Worm (Caenorhabditis elegans) whole organism, L1 larva: ENCODE measurements around the gene his-38.

Experiments
- C34B4.2 ChIP-seq: sonication (generic microtip); optimal IDR thresholded peaks from 2 replicates; lab custom pipeline; 2017; ENCODE audit warnings: mild to moderate bottlenecking, missing genetic modification characterization, missing compliant biosample characterization
- F16B12.6 ChIP-seq: fragments of 150-350 bp; optimal IDR thresholded peaks from 2 replicates; lab custom pipeline; 2014; ENCODE audit warnings: missing biosample characterization, missing genetic modification characterization
- alr-1 ChIP-seq: fragments of 200-800 bp; sonication (Bioruptor generic); optimal IDR thresholded peaks from 2 replicates; lab custom pipeline; 2018; ENCODE audit warnings: borderline replicate concordance, mild to moderate bottlenecking, missing genetic modification characterization, missing compliant biosample characterization
- ama-1 ChIP-seq: fragments of 150-350 bp; optimal IDR thresholded peaks from 2 replicates; lab custom pipeline; 2014
- blmp-1 ChIP-seq: fragments of 150-350 bp; optimal IDR thresholded peaks from 2 replicates; lab custom pipeline; 2014; ENCODE audit warnings: missing biosample characterization, missing genetic modification characterization
- ceh-63 ChIP-seq: fragments of 200-800 bp; sonication (Bioruptor generic); optimal IDR thresholded peaks from 2 replicates; lab custom pipeline; 2018; ENCODE audit warnings: mild to moderate bottlenecking, missing genetic modification characterization, missing compliant biosample characterization
- ceh-8 ChIP-seq: fragments of 200-800 bp; sonication (Bioruptor generic); optimal IDR thresholded peaks from 2 replicates; lab custom pipeline; 2018; ENCODE audit warnings: mild to moderate bottlenecking, missing genetic modification characterization, moderate library complexity, missing compliant biosample characterization
- ceh-82 ChIP-seq, 3 experiments: fragments of 150-350 bp in 1 of 3; sonication (generic microtip) in 2 of 3; optimal IDR thresholded peaks; 2 replicates each; lab custom pipeline; 2014 to 2017; ENCODE audit warnings: missing biosample characterization in 3 of 3, missing genetic modification characterization in 3 of 3
- ceh-90 ChIP-seq: sonication (generic microtip); optimal IDR thresholded peaks from 2 replicates; lab custom pipeline; 2016; ENCODE audit warnings: missing genetic modification characterization, missing compliant biosample characterization
- ces-1 ChIP-seq: fragments of 150-350 bp; optimal IDR thresholded peaks from 2 replicates; lab custom pipeline; 2014; ENCODE audit warnings: missing biosample characterization, missing genetic modification reagents, missing genetic modification characterization
- efl-1 ChIP-seq, 4 experiments: fragments of 150-350 bp; optimal IDR thresholded peaks in 3 of 4; peaks in 1 of 4; 1 replicate in 1 of 4; 2 replicates in 3 of 4; lab custom pipeline; 2014; ENCODE audit warnings: missing biosample characterization in 2 of 4, missing genetic modification characterization in 2 of 4, missing genetic modification reagents in 2 of 4
- egl-13 ChIP-seq: sonication (generic microtip); optimal IDR thresholded peaks from 2 replicates; lab custom pipeline; 2016; ENCODE audit warnings: missing genotype, missing genetic modification reagents, missing genetic modification characterization, missing compliant biosample characterization
- elt-2 ChIP-seq: sonication (generic microtip); optimal IDR thresholded peaks from 2 replicates; lab custom pipeline; 2016; ENCODE audit warnings: missing genetic modification characterization, mild to moderate bottlenecking, inconsistent platforms, missing compliant biosample characterization, missing genetic modification reagents
- elt-3 ChIP-seq, 6 experiments: fragments of 150-350 bp in 1 of 6; sonication (generic microtip); optimal IDR thresholded peaks; 2 replicates each; lab custom pipeline; 2017 to 2018; ENCODE audit warnings: missing biosample characterization in 6 of 6, missing genetic modification characterization in 6 of 6, inconsistent platforms in 1 of 6
- fkh-10 ChIP-seq: sonication (generic microtip); optimal IDR thresholded peaks from 2 replicates; lab custom pipeline; 2017; ENCODE audit warnings: missing biosample characterization, missing genetic modification reagents, missing genetic modification characterization
- fkh-4 ChIP-seq: sonication (generic microtip); optimal IDR thresholded peaks from 2 replicates; lab custom pipeline; 2016; ENCODE audit warnings: missing compliant biosample characterization, missing genetic modification characterization, borderline replicate concordance
- fkh-8 ChIP-seq: sonication (generic microtip); optimal IDR thresholded peaks from 2 replicates; lab custom pipeline; 2016; ENCODE audit warnings: mild to moderate bottlenecking, missing genetic modification characterization, missing compliant biosample characterization
- grh-1 ChIP-seq: fragments of 200-800 bp; sonication (Bioruptor generic); IDR thresholded peaks from 2 replicates; pipeline ENCODE4 v1.3.6; 2022; ENCODE audit warnings: missing genetic modification reagents, missing genetic modification characterization, missing compliant biosample characterization
- irx-1 ChIP-seq: sonication (generic microtip); optimal IDR thresholded peaks from 2 replicates; lab custom pipeline; 2016; ENCODE audit warnings: missing genetic modification characterization, missing compliant biosample characterization
- isw-1 ChIP-seq: fragments of 200-800 bp; sonication (Bioruptor generic); IDR thresholded peaks from 2 replicates; pipeline ENCODE4 v1.3.6; 2022; ENCODE audit warnings: missing genetic modification characterization, missing compliant biosample characterization
- lin-13 ChIP-seq: fragments of 150-350 bp; optimal IDR thresholded peaks from 2 replicates; lab custom pipeline; 2014; ENCODE audit warnings: missing biosample characterization, missing genetic modification reagents, missing genetic modification characterization
- lin-14 ChIP-seq: fragments of 200-800 bp; sonication (Bioruptor generic); optimal IDR thresholded peaks from 2 replicates; lab custom pipeline; 2018; ENCODE audit warnings: mild to moderate bottlenecking, missing genetic modification characterization, moderate library complexity, missing compliant biosample characterization
- lin-35 ChIP-seq, 2 experiments: fragments of 150-350 bp; optimal IDR thresholded peaks; 2 replicates each; lab custom pipeline; 2014; ENCODE audit warnings: missing biosample characterization in 2 of 2, missing genetic modification characterization in 2 of 2, missing genetic modification reagents in 2 of 2
- lir-3 ChIP-seq: sonication (generic microtip); optimal IDR thresholded peaks from 2 replicates; lab custom pipeline; 2016; ENCODE audit warnings: mild to moderate bottlenecking, missing genetic modification characterization, moderate library complexity, missing compliant biosample characterization; ENCODE audit not compliant: poor library complexity
- mep-1 ChIP-seq: fragments of 150-350 bp; optimal IDR thresholded peaks from 2 replicates; lab custom pipeline; 2014; ENCODE audit warnings: missing biosample characterization, missing genetic modification characterization
- nhr-11 ChIP-seq: fragments of 150-350 bp; optimal IDR thresholded peaks from 2 replicates; lab custom pipeline; 2014; ENCODE audit warnings: missing biosample characterization, missing genetic modification characterization
- nhr-12 ChIP-seq: sonication (generic microtip); optimal IDR thresholded peaks from 2 replicates; lab custom pipeline; 2017; ENCODE audit warnings: missing biosample characterization, missing genetic modification characterization
- nhr-19 ChIP-seq: fragments of 200-800 bp; sonication (Bioruptor generic); conservative IDR thresholded peaks from 2 replicates; pipeline ENCODE4 v1.3.6; 2022; ENCODE audit warnings: missing genetic modification characterization, missing compliant biosample characterization
- nhr-20 ChIP-seq: sonication (generic microtip); optimal IDR thresholded peaks from 2 replicates; lab custom pipeline; 2016; ENCODE audit warnings: mild to moderate bottlenecking, missing genetic modification characterization, missing compliant biosample characterization
- nhr-47 ChIP-seq: sonication (generic microtip); optimal IDR thresholded peaks from 2 replicates; lab custom pipeline; 2016; ENCODE audit warnings: mild to moderate bottlenecking, missing genetic modification characterization, moderate library complexity, missing compliant biosample characterization
- nhr-71 ChIP-seq: sonication (generic microtip); optimal IDR thresholded peaks from 2 replicates; lab custom pipeline; 2016; ENCODE audit warnings: mild to moderate bottlenecking, missing genetic modification characterization, moderate library complexity, missing compliant biosample characterization
- nhr-77 ChIP-seq: fragments of 150-350 bp; optimal IDR thresholded peaks from 2 replicates; lab custom pipeline; 2014; ENCODE audit warnings: missing biosample characterization, missing genetic modification characterization
- nhr-85 ChIP-seq: sonication (generic microtip); peaks from one replicate; lab custom pipeline; 2016; ENCODE audit warnings: missing genetic modification characterization, inconsistent platforms, missing compliant biosample characterization
- nhr-90 ChIP-seq: sonication (generic microtip); optimal IDR thresholded peaks from 2 replicates; lab custom pipeline; 2016; ENCODE audit warnings: mild to moderate bottlenecking, missing genetic modification characterization, missing compliant biosample characterization; ENCODE audit not compliant: poor library complexity
- rnt-1 ChIP-seq: sonication (generic microtip); optimal IDR thresholded peaks from 2 replicates; lab custom pipeline; 2016; ENCODE audit warnings: mild to moderate bottlenecking, missing genetic modification characterization, moderate library complexity, missing compliant biosample characterization
- snpc-4 ChIP-seq: fragments of 150-350 bp; optimal IDR thresholded peaks from 2 replicates; lab custom pipeline; 2014; ENCODE audit warnings: missing biosample characterization, missing genetic modification characterization
- snu-23 ChIP-seq: sonication (generic microtip); optimal IDR thresholded peaks from 2 replicates; lab custom pipeline; 2016; ENCODE audit warnings: missing genetic modification characterization, missing compliant biosample characterization
- unc-62 ChIP-seq: fragments of 150-350 bp; optimal IDR thresholded peaks from 2 replicates; lab custom pipeline; 2014; ENCODE audit warnings: missing biosample characterization, missing genetic modification reagents, missing genetic modification characterization
- unc-86 ChIP-seq: sonication (generic microtip); optimal IDR thresholded peaks from 2 replicates; lab custom pipeline; 2016; ENCODE audit warnings: missing genetic modification characterization, missing compliant biosample characterization
- unc-98 ChIP-seq: fragments of 200-800 bp; sonication (Bioruptor generic); IDR thresholded peaks from 2 replicates; pipeline ENCODE4 v1.3.6; 2022; ENCODE audit warnings: missing genetic modification characterization, missing compliant biosample characterization
- xbp-1 ChIP-seq: sonication (generic microtip); optimal IDR thresholded peaks from 2 replicates; lab custom pipeline; 2016; ENCODE audit warnings: missing genetic modification characterization, missing compliant biosample characterization
- zip-4 ChIP-seq: fragments of 200-800 bp; sonication (Bioruptor generic); optimal IDR thresholded peaks from 2 replicates; lab custom pipeline; 2018; ENCODE audit warnings: mild to moderate bottlenecking, missing genetic modification characterization, moderate library complexity, missing compliant biosample characterization

The his-38 gene

DNA sequence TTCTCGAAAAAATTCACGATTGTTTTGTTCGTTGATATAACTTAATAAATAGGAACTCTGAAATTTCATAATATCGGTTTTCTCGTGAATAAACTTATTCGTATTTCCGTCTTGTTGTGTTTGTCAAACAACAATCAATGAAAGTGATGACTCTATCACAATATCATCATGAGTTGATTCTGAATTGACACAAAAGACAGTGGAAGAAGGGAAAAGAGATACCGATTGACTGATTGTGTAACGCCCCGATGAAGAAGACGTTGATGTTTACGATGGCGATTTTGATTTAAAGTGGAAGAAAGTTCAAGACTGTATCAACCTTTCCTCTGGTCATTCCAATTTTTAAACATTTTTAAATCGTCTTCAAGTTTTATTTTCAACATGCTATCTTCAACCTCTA, 19.9 kb upstream of the his-38 start, which contains the start of gene ttr-59 (continued):
- TF ChIP-seq alr-1: no peak
- no peak for TF ChIP-seq snpc-4 (tag; lab: Kevin White, UChicago)
- TF ChIP-seq nhr-85 (tag; lab: Kevin White, UChicago): peak; percentile 72
- TF ChIP-seq grh-1 (GFP tag; lab: Robert Waterston, UW): no peak
- TF ChIP-seq nhr-11 (tag; lab: Kevin White, UChicago): no peak
- TF ChIP-seq fkh-10 (GFP tag; lab: Kevin White, UChicago): no peak
- TF ChIP-seq ces-1: no peak
- no peak for TF ChIP-seq nhr-90 (tag; lab: Kevin White, UChicago)
- TF ChIP-seq, all 84 proteins: peak for 8

DNA sequence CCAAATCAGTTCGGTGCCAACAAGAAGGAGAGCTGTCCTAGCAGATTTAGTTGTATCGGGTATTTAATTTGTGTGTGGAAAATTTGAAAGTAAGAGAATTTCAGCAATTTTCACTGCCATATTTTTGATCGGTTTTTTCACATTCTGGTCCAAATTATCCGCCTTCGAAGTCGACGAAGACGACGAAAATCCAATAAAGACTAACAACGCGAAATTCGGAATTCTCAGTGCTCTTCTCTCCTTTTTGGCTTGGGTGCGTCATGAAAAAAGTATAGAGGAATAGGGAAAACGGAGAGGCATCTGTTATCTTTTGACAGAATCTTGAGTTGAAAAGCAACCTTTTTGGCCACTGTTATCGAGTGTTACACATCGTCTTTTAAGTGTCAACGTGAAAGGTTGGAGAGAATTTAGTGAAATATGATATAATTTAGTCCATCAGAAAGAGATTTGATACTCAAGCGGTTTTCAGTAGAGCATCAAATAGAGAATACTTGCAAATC, 18.4 kb upstream of the his-38 start:
- TF ChIP-seq irx-1 (tag; lab: Kevin White, UChicago): no peak
- TF ChIP-seq ceh-82 (tag; optimal IDR thresholded peaks at IDR 0.05; lab: Kevin White, UChicago): peak in 1 of 3 experiments; percentile 4
- TF ChIP-seq zip-4 (GFP tag; lab: Kevin White, UChicago): no peak
- TF ChIP-seq lin-14 (GFP tag; lab: Kevin White, UChicago): peak; percentile 54
- TF ChIP-seq lir-3 (tag; lab: Kevin White, UChicago): no peak
- TF ChIP-seq nhr-71 (tag; lab: Kevin White, UChicago): no peak
- no peak for TF ChIP-seq unc-62
- no peak for TF ChIP-seq lin-13 (GFP tag; lab: Kevin White, UChicago)
- TF ChIP-seq, all 84 proteins: peak for 2

DNA sequence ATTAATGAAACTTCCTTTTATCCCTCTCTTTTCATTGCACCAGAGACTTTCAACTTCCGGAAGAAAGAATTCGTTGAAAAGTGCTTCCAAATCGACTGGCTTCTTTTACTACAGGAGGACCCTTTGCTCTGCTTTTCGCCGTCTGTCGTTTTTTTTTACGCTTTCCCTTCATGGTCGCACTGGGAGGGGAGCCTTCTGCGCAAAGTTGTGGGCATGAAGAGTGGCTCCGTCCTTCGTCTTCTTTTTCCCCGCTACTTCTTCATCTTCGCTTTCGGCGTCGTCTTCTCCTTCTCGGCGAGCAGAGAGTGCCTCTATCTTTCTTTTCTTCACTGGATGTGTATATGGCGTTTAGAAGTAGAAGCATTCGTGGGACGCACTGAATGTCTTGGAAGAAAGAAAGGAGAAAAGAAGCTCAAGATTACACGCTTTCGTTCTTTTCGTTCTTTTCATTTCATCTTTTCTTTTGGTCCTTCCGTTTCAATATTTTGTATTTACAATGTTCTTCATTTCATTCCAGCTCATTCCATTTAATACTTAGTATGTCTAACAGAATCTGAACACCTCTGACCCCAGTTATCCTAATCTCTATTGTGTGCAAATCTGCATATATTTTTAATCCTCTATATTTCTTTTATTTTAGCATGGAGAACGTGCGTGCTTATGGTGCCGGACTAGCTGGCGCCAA, 17.4 kb upstream of the his-38 start, which contains the start of gene sng-1:
Gene sng-1 (plus strand): TSS at position 635 of the 685 bp plus-strand sequence.
- TF ChIP-seq C34B4.2 (tag; lab: Kevin White, UChicago): no peak
- peak; percentile 12 for TF ChIP-seq unc-86 (tag; lab: Kevin White, UChicago)
- TF ChIP-seq nhr-47 (tag; lab: Kevin White, UChicago): peak; percentile 1
- no peak for TF ChIP-seq xbp-1 (tag; lab: Kevin White, UChicago)
- TF ChIP-seq fkh-8 (tag; lab: Kevin White, UChicago): peak; percentile 22
- TF ChIP-seq lin-13 (GFP tag; lab: Kevin White, UChicago): no peak
- peak; percentile 72 for TF ChIP-seq lin-14 (GFP tag; lab: Kevin White, UChicago)
- no peak for TF ChIP-seq lin-35 (GFP tag; optimal IDR thresholded peaks at IDR 0.05; lab: Kevin White, UChicago)
- TF ChIP-seq ceh-82 (tag; optimal IDR thresholded peaks at IDR 0.05; lab: Kevin White, UChicago): peak in 1 of 3 experiments; percentile 33
- TF ChIP-seq ceh-63 (GFP tag; lab: Kevin White, UChicago): no peak
- TF ChIP-seq nhr-71 (tag; lab: Kevin White, UChicago): peak; percentile 20
- no peak for TF ChIP-seq nhr-12 (tag; lab: Kevin White, UChicago)
- no peak for TF ChIP-seq rnt-1 (tag; lab: Kevin White, UChicago)
- TF ChIP-seq, all 84 proteins: peak for 6

DNA sequence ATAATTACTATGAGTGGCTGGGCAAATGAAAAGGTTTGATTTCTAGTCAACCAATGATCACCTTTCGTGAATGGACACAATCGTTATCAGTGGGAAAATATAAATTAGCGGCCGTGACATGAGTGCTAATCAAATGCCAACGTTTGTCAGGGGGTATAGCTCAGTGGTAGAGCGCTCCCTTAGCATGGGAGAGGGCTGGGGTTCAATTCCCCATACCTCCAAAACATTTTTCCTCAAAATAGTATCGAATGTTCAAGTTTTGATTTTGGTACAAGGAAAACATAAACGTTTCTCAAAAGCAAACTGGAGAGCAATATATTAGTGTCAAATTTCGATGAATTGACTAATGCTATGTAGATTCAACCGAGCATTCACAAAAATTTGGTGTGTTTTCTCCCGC, 13.9 kb upstream of the his-38 start:
- TF ChIP-seq nhr-20 (peak; percentile 57), lin-14 (GFP tag; lab: Kevin White, UChicago) (peak; percentile 1), fkh-4 (no peak), ceh-90 (tag; lab: Kevin White, UChicago) (no peak), F16B12.6 (tag; lab: Kevin White, UChicago) (no peak), ceh-8 (no peak), nhr-19 (GFP tag; lab: Robert Waterston, UW) (peak; percentile 39), ama-1 (lab: Kevin White, UChicago) (no peak), unc-98 (GFP tag; lab: Robert Waterston, UW) (no peak), blmp-1 (no peak), nhr-77 (tag; lab: Kevin White, UChicago) (no peak), elt-3 (tag; optimal IDR thresholded peaks at IDR 0.05; lab: Kevin White, UChicago) (peak in 1 of 6 experiments; percentile 21), nhr-71 (tag; lab: Kevin White, UChicago) (peak; percentile 34), fkh-8 (tag; lab: Kevin White, UChicago) (peak; percentile 6), mep-1 (tag; lab: Kevin White, UChicago) (peak; percentile 10), xbp-1 (tag; lab: Kevin White, UChicago) (peak; percentile 13), nhr-85 (tag; lab: Kevin White, UChicago) (peak; percentile 38), efl-1 (optimal IDR thresholded peaks at IDR 0.05; lab: Kevin White, UChicago) (no peak), efl-1 (GFP tag; optimal IDR thresholded peaks at IDR 0.05 in 1 of 2; lab: Kevin White, UChicago) (peak in 1 of 2 experiments; percentile 73), nhr-90 (tag; lab: Kevin White, UChicago) (peak; percentile 37), isw-1 (GFP tag; lab: Robert Waterston, UW) (no peak), zip-4 (GFP tag; lab: Kevin White, UChicago) (no peak), snu-23 (GFP tag; lab: Kevin White, UChicago) (peak; percentile 29), nhr-47 (tag; lab: Kevin White, UChicago) (peak; percentile 54), lin-35 (GFP tag; optimal IDR thresholded peaks at IDR 0.05; lab: Kevin White, UChicago) (peak in 1 of 2 experiments; percentile 44), egl-13 (tag; lab: Kevin White, UChicago) (no peak), elt-2 (tag; lab: Kevin White, UChicago) (peak; percentile 64)
